Worm (Caenorhabditis elegans) whole organism, L4 larva: Measurements from ENCODE around the gene srw-84.
A peak's percentile ranks its signal among the peaks of the same experiment; 100 is the strongest.

Source experiments
- D1046.2 ChIP-seq: fragments of 200-800 bp; sonication (Bioruptor generic); IDR thresholded peaks from 2 replicates; pipeline ENCODE4 v1.3.6; 2022; ENCODE audit warnings: missing genetic modification characterization, missing compliant biosample characterization
- F37D6.2 ChIP-seq: sonication (generic microtip); optimal IDR thresholded peaks from 2 replicates; lab custom pipeline; 2016; ENCODE audit warnings: mild to moderate bottlenecking, missing genetic modification characterization, missing compliant biosample characterization
- F49E8.2 ChIP-seq: sonication (generic microtip); optimal IDR thresholded peaks from 2 replicates; lab custom pipeline; 2016; ENCODE audit warnings: missing compliant biosample characterization, mild to moderate bottlenecking, missing genetic modification characterization, borderline replicate concordance
- T20F7.1 ChIP-seq: fragments of 200-800 bp; sonication (Bioruptor generic); optimal IDR thresholded peaks from 2 replicates; lab custom pipeline; 2018; ENCODE audit warnings: mild to moderate bottlenecking, missing genetic modification characterization, missing compliant biosample characterization
- aha-1 ChIP-seq: fragments of 150-350 bp; peaks from one replicate; lab custom pipeline; 2014; ENCODE audit warnings: missing biosample characterization, missing genetic modification characterization
- attf-4 ChIP-seq: sonication (generic microtip); optimal IDR thresholded peaks from 3 replicates; lab custom pipeline; 2017; ENCODE audit warnings: missing biosample characterization, missing genetic modification characterization
- ceh-20 ChIP-seq: fragments of 200-800 bp; sonication (Bioruptor generic); IDR thresholded peaks from 2 replicates; pipeline ENCODE4 v1.3.6; 2022; ENCODE audit warnings: missing genetic modification reagents, missing genetic modification characterization, missing compliant biosample characterization
- ceh-28 ChIP-seq: fragments of 150-350 bp; optimal IDR thresholded peaks from 2 replicates; lab custom pipeline; 2014; ENCODE audit warnings: missing biosample characterization, missing genetic modification reagents, missing genetic modification characterization
- cey-2 ChIP-seq: sonication (generic microtip); optimal IDR thresholded peaks from 3 replicates; lab custom pipeline; 2017; ENCODE audit warnings: missing genetic modification characterization, mild to moderate bottlenecking, missing compliant biosample characterization, antibody characterized with exemption, borderline replicate concordance; ENCODE audit not compliant: insufficient read depth
- daf-16 ChIP-seq, 3 experiments: sonication (generic microtip); optimal IDR thresholded peaks; 2 replicates each; lab custom pipeline; 2016 to 2017; ENCODE audit warnings: missing genetic modification characterization in 3 of 3, missing genetic modification reagents in 3 of 3, mild to moderate bottlenecking in 2 of 3, missing compliant biosample characterization in 2 of 3, missing biosample characterization in 1 of 3, moderate library complexity in 1 of 3
- hlh-11 ChIP-seq: fragments of 200-800 bp; sonication (Bioruptor generic); optimal IDR thresholded peaks from 2 replicates; lab custom pipeline; 2018; ENCODE audit warnings: mild to moderate bottlenecking, missing genetic modification characterization, missing compliant biosample characterization
- hlh-30 ChIP-seq: sonication (generic microtip); optimal IDR thresholded peaks from 2 replicates; lab custom pipeline; 2017; ENCODE audit warnings: antibody characterized with exemption, mild to moderate bottlenecking, missing genetic modification characterization, missing compliant biosample characterization; ENCODE audit not compliant: insufficient read depth
- lin-1 ChIP-seq: fragments of 200-800 bp; sonication (Bioruptor generic); IDR thresholded peaks from 2 replicates; pipeline ENCODE4 v1.3.6; 2022; ENCODE audit warnings: missing genetic modification reagents, missing genetic modification characterization, missing compliant biosample characterization
- lin-13 ChIP-seq: fragments of 150-350 bp; optimal IDR thresholded peaks from 2 replicates; lab custom pipeline; 2014; ENCODE audit warnings: missing biosample characterization, missing genetic modification reagents, missing genetic modification characterization
- mdt-29 ChIP-seq: fragments of 200-800 bp; sonication (Bioruptor generic); IDR thresholded peaks from 2 replicates; pipeline ENCODE4 v1.3.6; 2022; ENCODE audit warnings: missing genetic modification reagents, missing genetic modification characterization, missing compliant biosample characterization
- nhr-102 ChIP-seq: sonication (generic microtip); optimal IDR thresholded peaks from 2 replicates; lab custom pipeline; 2016; ENCODE audit warnings: mild to moderate bottlenecking, missing genetic modification characterization, moderate library complexity, missing compliant biosample characterization
- nhr-28 ChIP-seq: fragments of 150-350 bp; optimal IDR thresholded peaks from 2 replicates; lab custom pipeline; 2014; ENCODE audit warnings: missing biosample characterization, missing genetic modification characterization
- nhr-76 ChIP-seq: fragments of 150-350 bp; optimal IDR thresholded peaks from 2 replicates; lab custom pipeline; 2014; ENCODE audit warnings: missing biosample characterization, missing genetic modification characterization
- php-3 ChIP-seq: fragments of 200-800 bp; sonication (Bioruptor generic); IDR thresholded peaks from 2 replicates; pipeline ENCODE4 v1.3.6; 2022; ENCODE audit warnings: missing genetic modification reagents, missing genetic modification characterization, missing compliant biosample characterization
- pqm-1 ChIP-seq: sonication (generic microtip); optimal IDR thresholded peaks from 2 replicates; lab custom pipeline; 2017; ENCODE audit warnings: missing biosample characterization, missing genetic modification characterization
- skn-1 ChIP-seq: fragments of 150-350 bp; optimal IDR thresholded peaks from 2 replicates; lab custom pipeline; 2014; ENCODE audit warnings: missing biosample characterization, missing genetic modification characterization
- unc-39 ChIP-seq: sonication (generic microtip); optimal IDR thresholded peaks from 2 replicates; lab custom pipeline; 2017; ENCODE audit warnings: missing biosample characterization, missing genetic modification characterization
- zag-1 ChIP-seq: fragments of 150-350 bp; optimal IDR thresholded peaks from 2 replicates; lab custom pipeline; 2014; ENCODE audit warnings: missing biosample characterization, missing genetic modification characterization

Gene srw-84

ce11 chrV:19432972-19433371 lies 51.9 kb downstream of the srw-84 start, which contains the start of gene C25F9.11:
TSS of gene C25F9.11 (minus strand) at chrV:19433072.
- TF ChIP-seq cey-2 (no peak), nhr-76 (tag; lab: Kevin White, UChicago) (no peak), unc-39 (tag; lab: Kevin White, UChicago) (no peak), F37D6.2 (tag; lab: Kevin White, UChicago) (no peak), lin-13 (GFP tag; lab: Kevin White, UChicago) (no peak), nhr-102 (tag; lab: Kevin White, UChicago) (no peak), T20F7.1 (GFP tag; lab: Kevin White, UChicago) (no peak), F49E8.2 (tag; lab: Kevin White, UChicago) (no peak), attf-4 (no peak), mdt-29 (GFP tag; lab: Robert Waterston, UW) (no peak), D1046.2 (no peak), lin-1 (GFP tag; lab: Robert Waterston, UW) (no peak)

ce11 chrV:19433806-19434437 lies 52.9 kb downstream of the srw-84 start, which contains the start of gene C25F9.16:
TSS of gene C25F9.16 (plus strand) at chrV:19434387.
- peak; percentile 24 for TF ChIP-seq nhr-28 (tag; lab: Kevin White, UChicago)
- no peak for TF ChIP-seq hlh-11 (tag; lab: Kevin White, UChicago)
- TF ChIP-seq lin-13 (GFP tag; lab: Kevin White, UChicago) = no peak
- TF ChIP-seq php-3 (GFP tag; lab: Robert Waterston, UW) = peak; percentile 90
- peak; percentile 42 for TF ChIP-seq pqm-1
- TF ChIP-seq skn-1 (tag; lab: Kevin White, UChicago) = no peak
- TF ChIP-seq ceh-28 = no peak
- TF ChIP-seq aha-1 (tag; lab: Kevin White, UChicago) = peak; percentile 72
- TF ChIP-seq hlh-30 (tag; lab: Kevin White, UChicago) = no peak
- TF ChIP-seq zag-1 = no peak
- TF ChIP-seq daf-16 (GFP tag; optimal IDR thresholded peaks at IDR 0.05; lab: Kevin White, UChicago) = no peak
- TF ChIP-seq daf-16 (tag; optimal IDR thresholded peaks at IDR 0.05; lab: Kevin White, UChicago) = peak; percentile 33
- TF ChIP-seq ceh-20 (GFP tag; lab: Robert Waterston, UW) = 0 out of 2 replicates have a peak, but pooled peaks have one; percentile 26
